Fruit fly (Drosophila melanogaster) whole organism, embryonic: ENCODE data around the gene CG18281.

Source experiments
- Atf-2 ChIP-seq: fragments of 200-800 bp; sonication (Bioruptor generic); optimal IDR thresholded peaks from 2 replicates; lab custom pipeline; 2016; ENCODE audit warnings: missing biosample characterization, missing genetic modification characterization
- Awh ChIP-seq: fragments of 200-800 bp; sonication (Bioruptor generic); IDR thresholded peaks from 2 replicates; pipeline ENCODE4, ENCODE4 v1.3.6; 2022; ENCODE audit warnings: missing biosample characterization, missing genetic modification characterization
- BEAF-32 ChIP-seq: fragments of 200-800 bp; sonication (Bioruptor generic); optimal IDR thresholded peaks from 3 replicates; lab custom pipeline; 2017; ENCODE audit warnings: missing biosample characterization, missing genetic modification characterization, mild to moderate bottlenecking, moderate library complexity, missing genetic modification reagents
- CG10462 ChIP-seq: fragments of 200-800 bp; sonication (Bioruptor generic); optimal IDR thresholded peaks from 2 replicates; lab custom pipeline; 2016; ENCODE audit warnings: missing biosample characterization, missing genetic modification characterization
- CG10543 ChIP-seq: fragments of 200-800 bp; sonication (Bioruptor generic); optimal IDR thresholded peaks from 3 replicates; lab custom pipeline; 2017; ENCODE audit warnings: missing biosample characterization, mild to moderate bottlenecking, missing genetic modification characterization, moderate library complexity
- CG15011 ChIP-seq: fragments of 200-800 bp; sonication (Bioruptor generic); optimal IDR thresholded peaks from 3 replicates; lab custom pipeline; 2018; ENCODE audit warnings: missing biosample characterization, mild to moderate bottlenecking, missing genetic modification characterization
- CG18262 ChIP-seq: fragments of 200-800 bp; optimal IDR thresholded peaks from 3 replicates; lab custom pipeline; 2019; ENCODE audit warnings: missing biosample characterization, mild to moderate bottlenecking, missing genetic modification characterization, moderate library complexity
- CG18599 ChIP-seq: fragments of 200-800 bp; sonication (Bioruptor generic); optimal IDR thresholded peaks from 3 replicates; lab custom pipeline; 2017; ENCODE audit warnings: missing biosample characterization, missing genetic modification characterization, mild to moderate bottlenecking, moderate library complexity, missing genetic modification reagents
- CG18619 ChIP-seq: fragments of 200-800 bp; sonication (Bioruptor generic); optimal IDR thresholded peaks from 3 replicates; lab custom pipeline; 2017; ENCODE audit warnings: missing biosample characterization, mild to moderate bottlenecking, missing genetic modification characterization
- CG2120 ChIP-seq: fragments of 200-800 bp; sonication (Bioruptor generic); optimal IDR thresholded peaks from 3 replicates; lab custom pipeline; 2016; ENCODE audit warnings: missing biosample characterization, missing genetic modification characterization
- CG30020 ChIP-seq: fragments of 200-800 bp; optimal IDR thresholded peaks from 2 replicates; lab custom pipeline; 2019; ENCODE audit warnings: missing biosample characterization, mild to moderate bottlenecking, missing genetic modification characterization, moderate library complexity
- CG3838 ChIP-seq: fragments of 200-800 bp; sonication (Bioruptor generic); optimal IDR thresholded peaks from 3 replicates; lab custom pipeline; 2016; ENCODE audit warnings: missing biosample characterization, missing genetic modification characterization
- CG42726 ChIP-seq: fragments of 200-800 bp; sonication (Bioruptor generic); IDR thresholded peaks from 2 replicates; pipeline ENCODE4 v1.3.6; 2022; ENCODE audit warnings: missing biosample characterization, missing genetic modification characterization; ENCODE audit not compliant: partially characterized antibody
- CG4404 ChIP-seq: fragments of 200-800 bp; sonication (Bioruptor generic); IDR thresholded peaks from 2 replicates; pipeline ENCODE4 v1.3.6; 2022; ENCODE audit warnings: missing biosample characterization, missing genetic modification characterization
- CG4424 ChIP-seq: fragments of 200-800 bp; sonication (Bioruptor generic); optimal IDR thresholded peaks from 3 replicates; lab custom pipeline; 2016; ENCODE audit warnings: missing biosample characterization, missing genetic modification characterization
- CG6683 ChIP-seq: fragments of 200-800 bp; sonication (Bioruptor generic); optimal IDR thresholded peaks from 2 replicates; lab custom pipeline; 2017; ENCODE audit warnings: missing biosample characterization, mild to moderate bottlenecking, missing genetic modification characterization, missing genetic modification reagents
- CG6791 ChIP-seq: fragments of 200-800 bp; sonication (Bioruptor generic); IDR thresholded peaks from 3 replicates; pipeline ENCODE4 v1.3.6; 2022; ENCODE audit warnings: missing biosample characterization, missing genetic modification characterization; ENCODE audit not compliant: partially characterized antibody
- CG9437 ChIP-seq: fragments of 200-800 bp; sonication (Bioruptor generic); optimal IDR thresholded peaks from 2 replicates; lab custom pipeline; 2018; ENCODE audit warnings: missing biosample characterization, mild to moderate bottlenecking, missing genetic modification characterization
- CkIIα-i1 ChIP-seq: fragments of 200-800 bp; sonication (Bioruptor generic); IDR thresholded peaks from 2 replicates; pipeline ENCODE4 v1.3.6; 2022; ENCODE audit warnings: missing biosample characterization, missing genetic modification characterization
- Dfd ChIP-seq, 2 experiments: fragments of >200 bp; optimal IDR thresholded peaks; 2 replicates each; lab custom pipeline; 2017; ENCODE audit warnings: missing biosample characterization in 2 of 2, missing genetic modification characterization in 2 of 2
- Ets65A ChIP-seq: fragments of 200-800 bp; sonication (Bioruptor generic); peaks from one replicate; lab custom pipeline; 2016; ENCODE audit warnings: missing biosample characterization, missing genetic modification characterization
- GATAe ChIP-seq: fragments of 200-800 bp; sonication (Bioruptor generic); conservative IDR thresholded peaks from 2 replicates; pipeline ENCODE4 v1.3.6; 2022; ENCODE audit warnings: missing biosample characterization, missing genetic modification characterization
- HLH54F ChIP-seq: fragments of 200-800 bp; sonication (Bioruptor generic); optimal IDR thresholded peaks from 3 replicates; lab custom pipeline; 2016; ENCODE audit warnings: missing biosample characterization, missing genetic modification characterization
- Jarid2 ChIP-seq: fragments of 200-800 bp; sonication (Bioruptor generic); optimal IDR thresholded peaks from 3 replicates; lab custom pipeline; 2017; ENCODE audit warnings: mild to moderate bottlenecking, missing biosample characterization, missing genetic modification reagents, missing genetic modification characterization
- Mad ChIP-seq: fragments of 200-800 bp; sonication (Bioruptor generic); optimal IDR thresholded peaks from 2 replicates; lab custom pipeline; 2016; ENCODE audit warnings: missing biosample characterization, missing genetic modification characterization
- Rfx ChIP-seq: fragments of 200-800 bp; sonication (Bioruptor generic); IDR thresholded peaks from 2 replicates; pipeline ENCODE4 v1.3.6; 2022; ENCODE audit warnings: missing biosample characterization, missing genetic modification characterization
- Sry-β ChIP-seq: fragments of 200-800 bp; sonication (Bioruptor generic); optimal IDR thresholded peaks from 2 replicates; lab custom pipeline; 2018; ENCODE audit warnings: missing biosample characterization, mild to moderate bottlenecking, missing genetic modification characterization, moderate library complexity
- aop ChIP-seq: fragments of 200-800 bp; sonication (Bioruptor generic); IDR thresholded peaks from 2 replicates; pipeline ENCODE4 v1.3.6; 2022; ENCODE audit warnings: missing biosample characterization, missing genetic modification characterization
- ap ChIP-seq: fragments of 200-800 bp; sonication (Bioruptor generic); IDR thresholded peaks from 2 replicates; pipeline ENCODE4 v1.3.6; 2022; ENCODE audit warnings: missing biosample characterization, missing genetic modification characterization
- bab2 ChIP-seq: fragments of 200-800 bp; sonication (Bioruptor generic); optimal IDR thresholded peaks from 2 replicates; lab custom pipeline; 2016; ENCODE audit warnings: missing biosample characterization, missing genetic modification characterization
- dmrt99B ChIP-seq: fragments of 200-800 bp; sonication (Bioruptor generic); optimal IDR thresholded peaks from 2 replicates; lab custom pipeline; 2018; ENCODE audit warnings: missing biosample characterization, mild to moderate bottlenecking, missing genetic modification characterization, moderate library complexity
- eve ChIP-seq, 2 experiments: fragments of >200 bp; optimal IDR thresholded peaks; 2 replicates each; lab custom pipeline; 2017; ENCODE audit warnings: missing biosample characterization in 2 of 2, missing genetic modification characterization in 2 of 2
- eyg ChIP-seq: fragments of 200-800 bp; sonication (Bioruptor generic); optimal IDR thresholded peaks from 3 replicates; lab custom pipeline; 2016; ENCODE audit warnings: missing biosample characterization, missing genetic modification characterization
- gcm2 ChIP-seq: fragments of 200-800 bp; sonication (Bioruptor generic); optimal IDR thresholded peaks from 2 replicates; lab custom pipeline; 2016; ENCODE audit warnings: missing biosample characterization, missing genetic modification characterization
- gfzf ChIP-seq: fragments of 200-800 bp; sonication (Bioruptor generic); optimal IDR thresholded peaks from 2 replicates; lab custom pipeline; 2016; ENCODE audit warnings: missing biosample characterization, mild to moderate bottlenecking, missing genetic modification characterization, moderate library complexity
- klu ChIP-seq: fragments of 200-800 bp; sonication (Bioruptor generic); IDR thresholded peaks from 2 replicates; pipeline ENCODE4 v1.3.6; 2022; ENCODE audit warnings: missing biosample characterization, missing genetic modification characterization
- maf-S ChIP-seq: fragments of 200-800 bp; sonication (Bioruptor generic); optimal IDR thresholded peaks from 2 replicates; lab custom pipeline; 2016; ENCODE audit warnings: missing biosample characterization, missing genetic modification characterization
- nerfin-2 ChIP-seq: fragments of 200-800 bp; sonication (Bioruptor generic); IDR thresholded peaks from 2 replicates; pipeline ENCODE4 v1.3.6; 2022; ENCODE audit warnings: missing biosample characterization, missing genetic modification characterization; ENCODE audit not compliant: partially characterized antibody
- p53 ChIP-seq: fragments of 200-800 bp; sonication (Bioruptor generic); optimal IDR thresholded peaks from 2 replicates; lab custom pipeline; 2016; ENCODE audit warnings: missing biosample characterization, missing genetic modification characterization
- pros ChIP-seq: fragments of 200-800 bp; sonication (Bioruptor generic); optimal IDR thresholded peaks from 3 replicates; lab custom pipeline; 2019; ENCODE audit warnings: missing biosample characterization, mild to moderate bottlenecking, missing genetic modification characterization, moderate library complexity
- ro ChIP-seq: fragments of 200-800 bp; sonication (Bioruptor generic); IDR thresholded peaks from 2 replicates; pipeline ENCODE4 v1.3.6; 2022; ENCODE audit warnings: missing biosample characterization, missing genetic modification characterization
- sc ChIP-seq, 3 experiments: fragments of >200 bp in 2 of 3; fragments of 200-800 bp in 1 of 3; sonication (Bioruptor generic) in 1 of 3; optimal IDR thresholded peaks; 2 replicates in 2 of 3; 3 replicates in 1 of 3; lab custom pipeline; 2017; ENCODE audit warnings: mild to moderate bottlenecking in 1 of 3, missing biosample characterization in 1 of 3, missing genetic modification characterization in 1 of 3, missing genetic modification reagents in 1 of 3
- slp2 ChIP-seq: fragments of 200-800 bp; sonication (Bioruptor generic); optimal IDR thresholded peaks from 2 replicates; lab custom pipeline; 2016; ENCODE audit warnings: missing biosample characterization, missing genetic modification characterization
- sr ChIP-seq: fragments of 200-800 bp; sonication (Bioruptor generic); IDR thresholded peaks from 3 replicates; pipeline ENCODE4 v1.3.6; 2022; ENCODE audit warnings: missing biosample characterization, missing genetic modification characterization
- stwl ChIP-seq: fragments of 200-800 bp; sonication (Bioruptor generic); optimal IDR thresholded peaks from 3 replicates; lab custom pipeline; 2018; ENCODE audit warnings: missing biosample characterization, mild to moderate bottlenecking, missing genetic modification characterization, moderate library complexity
- tio ChIP-seq: fragments of 200-800 bp; sonication (Bioruptor generic); optimal IDR thresholded peaks from 2 replicates; lab custom pipeline; 2017; ENCODE audit warnings: missing biosample characterization, missing genetic modification characterization, inconsistent platforms
- tna ChIP-seq: fragments of 200-800 bp; sonication (Bioruptor generic); IDR thresholded peaks from 2 replicates; pipeline ENCODE4 v1.3.6; 2022; ENCODE audit warnings: missing biosample characterization, missing genetic modification characterization; ENCODE audit not compliant: partially characterized antibody
- vfl ChIP-seq: fragments of 200-800 bp; sonication (Bioruptor generic); optimal IDR thresholded peaks from 2 replicates; lab custom pipeline; 2016; ENCODE audit warnings: missing biosample characterization, missing genetic modification characterization
- wor ChIP-seq: fragments of 200-800 bp; sonication (Bioruptor generic); IDR thresholded peaks from 2 replicates; pipeline ENCODE4 v1.3.6; 2022; ENCODE audit warnings: missing biosample characterization, missing genetic modification characterization

The CG18281 gene

DNA sequence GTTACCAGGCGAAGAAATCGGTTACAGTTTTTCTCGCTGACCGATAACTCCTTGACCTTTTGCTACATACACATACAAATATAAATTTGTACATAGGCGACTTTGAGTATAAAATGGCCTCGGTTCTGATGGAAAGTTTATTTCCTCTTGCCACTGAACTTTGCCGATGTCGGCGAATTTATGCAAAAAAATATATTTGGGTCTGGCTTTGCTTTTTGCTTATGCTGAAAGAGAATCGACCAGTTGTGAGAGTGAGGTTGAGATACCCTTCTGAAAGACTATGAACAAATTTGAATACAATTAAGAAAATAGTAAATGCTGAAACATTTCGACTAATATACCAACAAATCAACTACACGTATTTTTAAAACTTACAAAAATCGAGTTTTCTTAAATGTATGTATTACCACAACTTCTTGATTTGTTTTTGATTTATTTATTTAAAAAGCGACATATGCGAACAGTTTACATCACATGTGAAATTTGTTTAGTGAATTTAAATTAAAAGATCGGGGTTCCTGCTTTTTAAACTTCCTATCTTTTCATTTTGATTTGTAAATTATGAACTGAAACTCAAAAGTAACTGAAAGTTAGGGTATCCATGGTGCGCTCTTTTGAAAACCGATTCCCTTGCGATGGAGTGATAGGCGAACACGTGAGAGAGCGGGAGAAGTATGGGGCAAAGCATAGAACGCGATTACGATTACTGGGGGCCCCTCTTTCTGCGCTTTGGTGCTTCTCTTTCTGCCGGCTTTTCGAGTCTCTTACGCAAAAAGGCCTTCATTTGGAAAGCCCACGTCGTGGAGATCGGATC lies 9.7 kb downstream of the CG18281 start (continued):
- TF ChIP-seq pros (GFP tag; lab: Kevin White, UChicago) (no peak), gfzf (no peak), p53 (GFP tag; lab: Kevin White, UChicago) (peak; percentile 9), Atf-2 (GFP tag; lab: Kevin White, UChicago) (peak; percentile 67), ap (GFP tag; lab: Robert Waterston, UW) (no peak), HLH54F (GFP tag; lab: Kevin White, UChicago) (peak; percentile 68), sr (no peak), Rfx (GFP tag; lab: Robert Waterston, UW) (no peak; the same call in none of the 2 replicates), CG2120 (peak; percentile 90), CG4404 (GFP tag; lab: Robert Waterston, UW) (no peak), aop (no peak), wor (GFP tag; lab: Robert Waterston, UW) (no peak), sc (optimal IDR thresholded peaks at IDR 0.05; lab: Kevin White, UChicago) (no peak), sc (GFP tag; optimal IDR thresholded peaks at IDR 0.05; lab: Kevin White, UChicago) (peak; percentile 61), CG9437 (GFP tag; lab: Kevin White, UChicago) (peak; percentile 88), CG3838 (GFP tag; lab: Kevin White, UChicago) (peak; percentile 34), tna (GFP tag; lab: Robert Waterston, UW) (no peak), vfl (GFP tag; lab: Kevin White, UChicago) (peak; percentile 58), CG42726 (GFP tag; lab: Robert Waterston, UW) (no peak), gcm2 (GFP tag; lab: Kevin White, UChicago) (peak; percentile 42), CG30020 (tag; lab: Kevin White, UChicago) (peak; percentile 43), CG10543 (peak; percentile 87), CG15011 (peak; percentile 85), CG18619 (GFP tag; lab: Kevin White, UChicago) (peak; percentile 81), CG6683 (GFP tag; lab: Kevin White, UChicago) (peak; percentile 69), CkIIα-i1 (GFP tag; lab: Robert Waterston, UW) (no peak), ro (no peak), nerfin-2 (no peak), Mad (peak; percentile 56), Awh (0 out of 2 replicates have a peak, but pooled peaks have one; percentile 33), Jarid2 (peak; percentile 16), bab2 (GFP tag; lab: Kevin White, UChicago) (peak; percentile 76), CG4424 (GFP tag; lab: Kevin White, UChicago) (peak; percentile 78), CG6791 (no peak), CG10462 (GFP tag; lab: Kevin White, UChicago) (peak; percentile 49), CG18262 (tag; lab: Kevin White, UChicago) (peak; percentile 90), dmrt99B (peak; percentile 78), GATAe (GFP tag; lab: Robert Waterston, UW) (no peak), eyg (peak; percentile 35), Sry-β (GFP tag; lab: Kevin White, UChicago) (no peak), klu (GFP tag; lab: Robert Waterston, UW) (no peak; the same call in 1 of the 2 replicates), BEAF-32 (GFP tag; lab: Kevin White, UChicago) (no peak), stwl (no peak), Ets65A (peak; percentile 60), Dfd (GFP tag; optimal IDR thresholded peaks at IDR 0.05; lab: Kevin White, UChicago) (no peak), CG18599 (GFP tag; lab: Kevin White, UChicago) (peak; percentile 90), eve (GFP tag; optimal IDR thresholded peaks at IDR 0.05; lab: Kevin White, UChicago) (peak in 1 of 2 experiments; percentile 87), tio (GFP tag; lab: Kevin White, UChicago) (peak; percentile 75), maf-S (GFP tag; lab: Kevin White, UChicago) (peak; percentile 17), slp2 (GFP tag; lab: Kevin White, UChicago) (peak; percentile 71)
